Fruit fly (Drosophila melanogaster) whole organism, pupa: ENCODE results near the gene CG13725.

ENCODE experiments used
- CG12605 ChIP-seq: fragments of 200-800 bp; sonication (Bioruptor generic); IDR thresholded peaks from 2 replicates; pipeline ENCODE4 v1.3.6; 2022; ENCODE audit warnings: missing biosample characterization, missing genetic modification characterization
- CG13204 ChIP-seq: fragments of 200-800 bp; sonication (Bioruptor generic); optimal IDR thresholded peaks from 2 replicates; lab custom pipeline; 2018; ENCODE audit warnings: missing biosample characterization, mild to moderate bottlenecking, missing genetic modification characterization, moderate library complexity
- CG14655 ChIP-seq: fragments of 200-800 bp; sonication (Bioruptor generic); optimal IDR thresholded peaks from 3 replicates; lab custom pipeline; 2017; ENCODE audit warnings: mild to moderate bottlenecking, missing biosample characterization, missing genetic modification reagents, missing genetic modification characterization
- CG15710 ChIP-seq: fragments of 200-800 bp; sonication (Bioruptor generic); optimal IDR thresholded peaks from 2 replicates; lab custom pipeline; 2018; ENCODE audit warnings: missing biosample characterization, mild to moderate bottlenecking, missing genetic modification characterization, moderate library complexity
- CG17806 ChIP-seq: fragments of 200-800 bp; sonication (Bioruptor generic); optimal IDR thresholded peaks from 2 replicates; lab custom pipeline; 2018; ENCODE audit warnings: missing biosample characterization, mild to moderate bottlenecking, missing genetic modification characterization, moderate library complexity
- CG32121 ChIP-seq: fragments of 200-800 bp; sonication (Bioruptor generic); IDR thresholded peaks from 2 replicates; pipeline ENCODE4 v1.3.6; 2022; ENCODE audit warnings: missing biosample characterization, missing genetic modification characterization
- CG34367 ChIP-seq: fragments of 200-800 bp; sonication (Bioruptor generic); optimal IDR thresholded peaks from 2 replicates; lab custom pipeline; 2018; ENCODE audit warnings: missing biosample characterization, mild to moderate bottlenecking, missing genetic modification characterization
- CG8159 ChIP-seq: fragments of 200-800 bp; sonication (Bioruptor generic); optimal IDR thresholded peaks from 3 replicates; lab custom pipeline; 2018; ENCODE audit warnings: missing biosample characterization, mild to moderate bottlenecking, missing genetic modification characterization, moderate library complexity
- D1 ChIP-seq: fragments of 200-800 bp; sonication (Bioruptor generic); optimal IDR thresholded peaks from 2 replicates; lab custom pipeline; 2018; ENCODE audit warnings: missing biosample characterization, mild to moderate bottlenecking, missing genetic modification characterization, moderate library complexity
- EcR ChIP-seq: fragments of 200-800 bp; sonication (Bioruptor generic); optimal IDR thresholded peaks from 3 replicates; lab custom pipeline; 2019; ENCODE audit warnings: missing biosample characterization, missing genetic modification characterization, mild to moderate bottlenecking, moderate library complexity, missing genetic modification reagents
- Ets98B ChIP-seq: fragments of 200-800 bp; sonication (Bioruptor generic); IDR thresholded peaks from 2 replicates; pipeline ENCODE4 v1.3.6; 2022; ENCODE audit warnings: missing biosample characterization, missing genetic modification characterization
- fd96Ca ChIP-seq: fragments of 200-800 bp; sonication (Bioruptor generic); IDR thresholded peaks from 3 replicates; pipeline ENCODE4 v1.3.6; 2022; ENCODE audit warnings: missing biosample characterization, missing genetic modification characterization
- gl ChIP-seq: fragments of 200-800 bp; sonication (Bioruptor generic); optimal IDR thresholded peaks from 2 replicates; lab custom pipeline; 2018; ENCODE audit warnings: missing biosample characterization, mild to moderate bottlenecking, missing genetic modification characterization

- TF ChIP-seq CG13204: no peak
- no peak for TF ChIP-seq CG12605 (GFP tag; lab: Robert Waterston, UW)
- no peak for TF ChIP-seq CG17806
- no peak for TF ChIP-seq Ets98B (GFP tag; lab: Robert Waterston, UW)
- TF ChIP-seq gl (tag; lab: Kevin White, UChicago): no peak
- TF ChIP-seq D1 (tag; lab: Kevin White, UChicago): no peak
- TF ChIP-seq CG8159 (tag; lab: Kevin White, UChicago): no peak
- no peak for TF ChIP-seq EcR
- TF ChIP-seq CG14655 (GFP tag; lab: Kevin White, UChicago): no peak
- no peak for TF ChIP-seq CG32121 (GFP tag; lab: Robert Waterston, UW)
- TF ChIP-seq fd96Ca (GFP tag; lab: Robert Waterston, UW): no peak
- no peak for TF ChIP-seq CG34367 (tag; lab: Kevin White, UChicago)
- no peak for TF ChIP-seq CG15710 (tag; lab: Kevin White, UChicago)
Measured at dm6 chr3L:17329069-17329468, 3.8 kb upstream of the CG13725 start, which contains the start of gene Or74a.
